Worm (Caenorhabditis elegans) whole organism, L3 larva: ENCODE data around the gene ZK697.8.

Experiments
- aly-2 ChIP-seq: fragments of 150-350 bp; optimal IDR thresholded peaks from 2 replicates; lab custom pipeline; 2014; ENCODE audit warnings: missing biosample characterization, missing genetic modification characterization
- ama-1 ChIP-seq: fragments of 150-350 bp; optimal IDR thresholded peaks from 2 replicates; lab custom pipeline; 2018
- ceh-16 ChIP-seq: sonication (generic microtip); optimal IDR thresholded peaks from 2 replicates; lab custom pipeline; 2017; ENCODE audit warnings: missing biosample characterization, missing genetic modification characterization
- ceh-28 ChIP-seq: fragments of 150-350 bp; optimal IDR thresholded peaks from 2 replicates; lab custom pipeline; 2014; ENCODE audit warnings: missing biosample characterization, missing genetic modification reagents, missing genetic modification characterization
- ceh-9 ChIP-seq: sonication (generic microtip); optimal IDR thresholded peaks from 2 replicates; lab custom pipeline; 2018; ENCODE audit warnings: missing biosample characterization, missing genetic modification characterization
- daf-12 ChIP-seq: fragments of 150-350 bp; optimal IDR thresholded peaks from 2 replicates; lab custom pipeline; 2014; ENCODE audit warnings: missing biosample characterization, missing genetic modification reagents, missing genetic modification characterization
- egl-27 ChIP-seq: sonication (generic microtip); optimal IDR thresholded peaks from 4 replicates; lab custom pipeline; 2017; ENCODE audit warnings: missing biosample characterization, missing genetic modification reagents, missing genetic modification characterization
- egl-5 ChIP-seq: fragments of 150-350 bp; optimal IDR thresholded peaks from 2 replicates; lab custom pipeline; 2017; ENCODE audit warnings: missing biosample characterization, missing genetic modification reagents, missing genetic modification characterization, inconsistent platforms
- elt-1 ChIP-seq: fragments of 150-350 bp; optimal IDR thresholded peaks from 2 replicates; lab custom pipeline; 2014; ENCODE audit warnings: missing biosample characterization, missing genetic modification characterization
- elt-3 ChIP-seq, 3 experiments: fragments of 150-350 bp in 1 of 3; sonication (generic microtip) in 2 of 3; optimal IDR thresholded peaks; 2 replicates in 2 of 3; 4 replicates in 1 of 3; lab custom pipeline; 2014 to 2017; ENCODE audit warnings: missing biosample characterization in 3 of 3, missing genetic modification characterization in 3 of 3
- eor-1 ChIP-seq, 2 experiments: fragments of 150-350 bp; optimal IDR thresholded peaks; 2 replicates each; lab custom pipeline; 2014 to 2018; ENCODE audit warnings: missing biosample characterization in 2 of 2, missing genetic modification characterization in 2 of 2
- fkh-2 ChIP-seq: fragments of 150-350 bp; optimal IDR thresholded peaks from 2 replicates; lab custom pipeline; 2014; ENCODE audit warnings: missing biosample characterization, missing genetic modification reagents, missing genetic modification characterization
- fos-1 ChIP-seq: fragments of 150-350 bp; optimal IDR thresholded peaks from 2 replicates; lab custom pipeline; 2014; ENCODE audit warnings: missing biosample characterization, missing genetic modification characterization
- hmg-11 ChIP-seq: sonication (generic microtip); optimal IDR thresholded peaks from 2 replicates; lab custom pipeline; 2016; ENCODE audit warnings: missing genetic modification characterization, missing compliant biosample characterization
- jun-1 ChIP-seq: fragments of 150-350 bp; optimal IDR thresholded peaks from 2 replicates; lab custom pipeline; 2014; ENCODE audit warnings: missing biosample characterization, missing genetic modification reagents, missing genetic modification characterization
- lin-15B ChIP-seq: fragments of 150-350 bp; optimal IDR thresholded peaks from 2 replicates; lab custom pipeline; 2014; ENCODE audit warnings: missing biosample characterization, missing genetic modification characterization
- lin-39 ChIP-seq: fragments of 150-350 bp; optimal IDR thresholded peaks from 2 replicates; lab custom pipeline; 2018; ENCODE audit warnings: missing biosample characterization, missing genetic modification reagents, missing genetic modification characterization
- lsy-12 ChIP-seq: sonication (generic microtip); optimal IDR thresholded peaks from 2 replicates; lab custom pipeline; 2016; ENCODE audit warnings: mild to moderate bottlenecking, missing genetic modification characterization, missing compliant biosample characterization
- mdl-1 ChIP-seq: fragments of 150-350 bp; optimal IDR thresholded peaks from 2 replicates; lab custom pipeline; 2014; ENCODE audit warnings: missing biosample characterization, missing genetic modification characterization
- mml-1 ChIP-seq: fragments of 150-350 bp; sonication (generic microtip); optimal IDR thresholded peaks from 3 replicates; lab custom pipeline; 2014; ENCODE audit warnings: missing biosample characterization, missing genetic modification characterization
- nfya-1 ChIP-seq: sonication (generic microtip); optimal IDR thresholded peaks from 2 replicates; lab custom pipeline; 2017; ENCODE audit warnings: missing genetic modification characterization, mild to moderate bottlenecking, missing compliant biosample characterization, antibody characterized with exemption, moderate library complexity; ENCODE audit not compliant: insufficient read depth
- nhr-11 ChIP-seq: fragments of 150-350 bp; optimal IDR thresholded peaks from 2 replicates; lab custom pipeline; 2014; ENCODE audit warnings: missing biosample characterization, missing genetic modification characterization
- nhr-12 ChIP-seq: fragments of 150-350 bp; optimal IDR thresholded peaks from 2 replicates; lab custom pipeline; 2014; ENCODE audit warnings: missing biosample characterization, missing genetic modification characterization
- nhr-23 ChIP-seq: fragments of 150-350 bp; optimal IDR thresholded peaks from 2 replicates; lab custom pipeline; 2014; ENCODE audit warnings: missing biosample characterization, missing genetic modification reagents, missing genetic modification characterization
- nhr-25 ChIP-seq: sonication (generic microtip); optimal IDR thresholded peaks from 2 replicates; lab custom pipeline; 2017; ENCODE audit warnings: missing biosample characterization, missing genetic modification characterization
- nhr-28 ChIP-seq: fragments of 150-350 bp; optimal IDR thresholded peaks from 2 replicates; lab custom pipeline; 2014; ENCODE audit warnings: missing biosample characterization, missing genetic modification characterization
- nhr-43 ChIP-seq: sonication (generic microtip); optimal IDR thresholded peaks from 2 replicates; lab custom pipeline; 2016; ENCODE audit warnings: mild to moderate bottlenecking, missing genetic modification characterization, missing compliant biosample characterization; ENCODE audit not compliant: poor library complexity, severe bottlenecking
- nhr-76 ChIP-seq: fragments of 150-350 bp; sonication (generic microtip); optimal IDR thresholded peaks from 5 replicates; lab custom pipeline; 2014; ENCODE audit warnings: missing biosample characterization, missing genetic modification characterization
- pha-4 ChIP-seq: fragments of 150-350 bp; optimal IDR thresholded peaks from 2 replicates; lab custom pipeline; 2014; ENCODE audit warnings: missing biosample characterization, missing genetic modification reagents, missing genetic modification characterization
- pqm-1 ChIP-seq: fragments of 150-350 bp; optimal IDR thresholded peaks from 2 replicates; lab custom pipeline; 2017; ENCODE audit warnings: missing biosample characterization, missing genetic modification characterization, inconsistent platforms
- sea-2 ChIP-seq: fragments of 150-350 bp; sonication (generic microtip); optimal IDR thresholded peaks from 4 replicates; lab custom pipeline; 2014; ENCODE audit warnings: missing biosample characterization, missing genetic modification reagents, missing genetic modification characterization
- snpc-4 ChIP-seq: fragments of 150-350 bp; optimal IDR thresholded peaks from 2 replicates; lab custom pipeline; 2014; ENCODE audit warnings: missing biosample characterization, missing genetic modification characterization
- tbx-2 ChIP-seq: sonication (generic microtip); optimal IDR thresholded peaks from 2 replicates; lab custom pipeline; 2016; ENCODE audit warnings: mild to moderate bottlenecking, missing genetic modification characterization, missing compliant biosample characterization
- unc-39 ChIP-seq: sonication (generic microtip); optimal IDR thresholded peaks from 4 replicates; lab custom pipeline; 2017; ENCODE audit warnings: missing biosample characterization, missing genetic modification characterization
- unc-62 ChIP-seq: fragments of 150-350 bp; sonication (generic microtip); optimal IDR thresholded peaks from 4 replicates; lab custom pipeline; 2014; ENCODE audit warnings: missing biosample characterization, missing genetic modification reagents, missing genetic modification characterization
- zag-1 ChIP-seq: fragments of 150-350 bp; optimal IDR thresholded peaks from 2 replicates; lab custom pipeline; 2014; ENCODE audit warnings: missing biosample characterization, missing genetic modification characterization
- ztf-11 ChIP-seq: fragments of 150-350 bp; optimal IDR thresholded peaks from 2 replicates; lab custom pipeline; 2014; ENCODE audit warnings: missing biosample characterization, missing genetic modification characterization
- ztf-4 ChIP-seq: fragments of 150-350 bp; optimal IDR thresholded peaks from 2 replicates; lab custom pipeline; 2014; ENCODE audit warnings: missing biosample characterization, missing genetic modification characterization

ZK697.8 gene

DNA sequence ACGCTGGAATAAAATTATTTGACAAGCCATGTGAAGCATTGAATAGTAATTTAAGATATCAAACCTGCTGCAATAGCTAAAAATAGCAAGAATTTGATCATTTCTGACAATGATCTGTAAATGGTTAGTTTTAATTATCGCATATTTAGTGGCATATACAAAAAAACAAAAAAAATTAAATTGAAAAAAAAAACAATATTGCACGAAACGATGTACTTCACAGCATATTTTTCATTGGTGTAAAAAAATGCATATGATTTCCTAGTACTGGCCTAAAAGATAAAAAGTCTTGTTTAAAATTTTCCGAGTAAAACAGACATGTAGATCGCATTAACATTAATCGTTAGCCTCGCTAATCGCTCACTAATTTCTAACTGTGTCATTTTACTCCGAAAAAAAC, at the start of gene ZK697.8:
ZK697.8 (minus strand) TSS at position 101 of the 400 bp plus-strand sequence.
- TF ChIP-seq daf-12 (tag; lab: Kevin White, UChicago): no peak
- no peak for TF ChIP-seq fos-1 (tag; lab: Kevin White, UChicago)
- TF ChIP-seq zag-1 (tag; lab: Kevin White, UChicago): no peak
- TF ChIP-seq hmg-11 (tag; lab: Kevin White, UChicago): no peak
- TF ChIP-seq lin-15B (tag; lab: Kevin White, UChicago): no peak
- TF ChIP-seq ztf-11 (tag; lab: Kevin White, UChicago): no peak
- no peak for TF ChIP-seq nhr-11 (tag; lab: Kevin White, UChicago)
- no peak for TF ChIP-seq ceh-16
- no peak for TF ChIP-seq nhr-25 (tag; lab: Kevin White, UChicago)
- TF ChIP-seq lsy-12 (tag; lab: Kevin White, UChicago): no peak
- no peak for TF ChIP-seq lin-39
- TF ChIP-seq nhr-28: no peak

ce11 chrV:1797900-1798299, 48.9 kb upstream of the ZK697.8 start, which contains the start of gene F36H9.10:
F36H9.10 (plus strand) TSS chrV:1798200.
- TF ChIP-seq nhr-12 (tag; lab: Kevin White, UChicago) (no peak), egl-27 (tag; lab: Kevin White, UChicago) (no peak), snpc-4 (no peak), nhr-28 (no peak), nhr-11 (tag; lab: Kevin White, UChicago) (no peak), egl-5 (tag; lab: Kevin White, UChicago) (no peak), ceh-16 (no peak), eor-1 (tag; optimal IDR thresholded peaks at IDR 0.05; lab: Kevin White, UChicago) (no peak), ama-1 (no peak), unc-62 (GFP tag; lab: Kevin White, UChicago) (no peak), nhr-43 (tag; lab: Kevin White, UChicago) (no peak), hmg-11 (tag; lab: Kevin White, UChicago) (no peak), pha-4 (no peak), fos-1 (tag; lab: Kevin White, UChicago) (no peak), fkh-2 (tag; lab: Kevin White, UChicago) (no peak), sea-2 (GFP tag; lab: Kevin White, UChicago) (no peak), nhr-76 (tag; lab: Kevin White, UChicago) (no peak)

- TF ChIP-seq ztf-4 (tag; lab: Kevin White, UChicago) (no peak), nhr-12 (tag; lab: Kevin White, UChicago) (no peak), tbx-2 (tag; lab: Kevin White, UChicago) (no peak), mml-1 (no peak), ceh-9 (tag; lab: Kevin White, UChicago) (no peak), eor-1 (tag; optimal IDR thresholded peaks at IDR 0.05; lab: Kevin White, UChicago) (no peak), zag-1 (tag; lab: Kevin White, UChicago) (no peak), aly-2 (no peak), fos-1 (tag; lab: Kevin White, UChicago) (no peak)
Measured at ce11 chrV:1794218-1794617, 45.3 kb upstream of the ZK697.8 start, which contains the start of gene F36H9.1. F36H9.1 (plus strand) TSS chrV:1794518.

- no peak for TF ChIP-seq jun-1 (tag; lab: Kevin White, UChicago)
- TF ChIP-seq elt-1 (tag; lab: Kevin White, UChicago): peak; percentile 11
- TF ChIP-seq nhr-25 (tag; lab: Kevin White, UChicago): peak; percentile 93
- peak; percentile 24 for TF ChIP-seq nfya-1
- peak; percentile 92 for TF ChIP-seq nhr-43 (tag; lab: Kevin White, UChicago)
- TF ChIP-seq elt-3 (tag; optimal IDR thresholded peaks at IDR 0.05; lab: Kevin White, UChicago): peak in 1 of 3 experiments; percentile 16
- no peak for TF ChIP-seq mdl-1 (tag; lab: Kevin White, UChicago)
- peak; percentile 28 for TF ChIP-seq nhr-23 (tag; lab: Kevin White, UChicago)
- TF ChIP-seq tbx-2 (tag; lab: Kevin White, UChicago): peak; percentile 8
Measured at ce11 chrV:1789495-1789894, 40.5 kb upstream of the ZK697.8 start.

ce11 chrV:1788157-1788556, 39.2 kb upstream of the ZK697.8 start, which contains the start of gene F36H9.2:
F36H9.2 (plus strand) TSS chrV:1788457.
- no peak for TF ChIP-seq unc-39 (tag; lab: Kevin White, UChicago)
- TF ChIP-seq ceh-28 (tag; lab: Kevin White, UChicago): no peak
- TF ChIP-seq ama-1: no peak
- no peak for TF ChIP-seq pqm-1 (tag; lab: Kevin White, UChicago)
- no peak for TF ChIP-seq nhr-25 (tag; lab: Kevin White, UChicago)
